Worm (Caenorhabditis elegans) whole organism, L3 larva: Measurements from ENCODE around the gene nhr-197.

Experiments
- elt-3 ChIP-seq, 3 experiments: fragments of 150-350 bp in 1 of 3; sonication (generic microtip) in 2 of 3; optimal IDR thresholded peaks; 2 replicates in 2 of 3; 4 replicates in 1 of 3; lab custom pipeline; 2014 to 2017; ENCODE audit warnings: missing biosample characterization in 3 of 3, missing genetic modification characterization in 3 of 3
- nhr-25 ChIP-seq: sonication (generic microtip); optimal IDR thresholded peaks from 2 replicates; lab custom pipeline; 2017; ENCODE audit warnings: missing biosample characterization, missing genetic modification characterization
- unc-62 ChIP-seq: fragments of 150-350 bp; sonication (generic microtip); optimal IDR thresholded peaks from 4 replicates; lab custom pipeline; 2014; ENCODE audit warnings: missing biosample characterization, missing genetic modification reagents, missing genetic modification characterization

DNA sequence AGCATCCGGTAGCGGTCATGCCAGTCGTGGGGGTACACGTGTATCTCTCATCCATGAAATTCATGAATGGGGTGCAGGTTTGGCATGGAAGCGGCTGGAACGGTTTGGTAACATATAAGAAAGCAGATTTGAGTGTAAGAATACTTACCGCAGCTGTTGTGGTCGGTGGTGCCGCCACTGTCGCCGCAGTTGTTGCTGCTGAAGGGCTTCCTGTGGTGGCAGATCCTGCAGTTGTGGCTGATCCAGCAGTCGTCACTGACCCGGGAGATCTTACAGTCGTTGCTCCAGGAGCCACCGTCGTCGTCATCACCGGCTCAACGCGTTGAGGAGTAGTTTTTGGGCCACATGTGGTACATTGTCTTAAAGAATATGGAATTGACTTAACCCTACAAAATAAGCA is 45.3 kb downstream of the nhr-197 start:
- no peak for TF ChIP-seq unc-62 (GFP tag; lab: Kevin White, UChicago)
- TF ChIP-seq elt-3 (tag; optimal IDR thresholded peaks at IDR 0.05; lab: Kevin White, UChicago) = no peak
- TF ChIP-seq nhr-25 (tag; lab: Kevin White, UChicago) = no peak
